Fruit fly (Drosophila melanogaster) whole organism, embryonic: ENCODE measurements around the gene CG7173.

Source experiments
- Asciz ChIP-seq: fragments of 200-800 bp; sonication (Bioruptor generic); optimal IDR thresholded peaks from 2 replicates; lab custom pipeline; 2017; ENCODE audit warnings: missing biosample characterization, mild to moderate bottlenecking, missing genetic modification characterization, missing genetic modification reagents
- Atf-2 ChIP-seq: fragments of 200-800 bp; sonication (Bioruptor generic); optimal IDR thresholded peaks from 2 replicates; lab custom pipeline; 2016; ENCODE audit warnings: missing biosample characterization, missing genetic modification characterization
- B-H2 ChIP-seq: fragments of 200-800 bp; sonication (Bioruptor generic); optimal IDR thresholded peaks from 2 replicates; lab custom pipeline; 2018; ENCODE audit warnings: missing biosample characterization, mild to moderate bottlenecking, missing genetic modification characterization
- BEAF-32 ChIP-seq: fragments of 200-800 bp; sonication (Bioruptor generic); optimal IDR thresholded peaks from 3 replicates; lab custom pipeline; 2017; ENCODE audit warnings: missing biosample characterization, missing genetic modification characterization, mild to moderate bottlenecking, moderate library complexity, missing genetic modification reagents
- Bgb ChIP-seq: fragments of 200-800 bp; sonication (Bioruptor generic); IDR thresholded peaks from 2 replicates; pipeline ENCODE4 v1.3.6; 2022; ENCODE audit warnings: missing biosample characterization, missing genetic modification characterization; ENCODE audit not compliant: partially characterized antibody
- CG10147 ChIP-seq: fragments of 200-800 bp; sonication (Bioruptor generic); optimal IDR thresholded peaks from 2 replicates; lab custom pipeline; 2019; ENCODE audit warnings: missing biosample characterization, mild to moderate bottlenecking, missing genetic modification characterization, moderate library complexity
- CG10979 ChIP-seq: fragments of 200-800 bp; sonication (Bioruptor generic); optimal IDR thresholded peaks from 2 replicates; lab custom pipeline; 2018; ENCODE audit warnings: missing biosample characterization, mild to moderate bottlenecking, missing genetic modification characterization, moderate library complexity
- CG11093 ChIP-seq: fragments of 200-800 bp; sonication (Bioruptor generic); IDR thresholded peaks from 3 replicates; pipeline ENCODE4 v1.3.6; 2022; ENCODE audit warnings: missing biosample characterization, missing genetic modification characterization
- CG11560 ChIP-seq: fragments of 200-800 bp; sonication (Bioruptor generic); IDR thresholded peaks from 3 replicates; pipeline ENCODE4 v1.3.6; 2022; ENCODE audit warnings: missing biosample characterization, missing genetic modification characterization
- CG12104 ChIP-seq: fragments of 200-800 bp; sonication (Bioruptor generic); optimal IDR thresholded peaks from 3 replicates; lab custom pipeline; 2016; ENCODE audit warnings: missing biosample characterization, missing genetic modification characterization
- CG12942 ChIP-seq: fragments of 200-800 bp; sonication (Bioruptor generic); optimal IDR thresholded peaks from 3 replicates; lab custom pipeline; 2016; ENCODE audit warnings: missing biosample characterization, missing genetic modification characterization
- CG17361 ChIP-seq: fragments of 200-800 bp; sonication (Bioruptor generic); IDR thresholded peaks from 3 replicates; pipeline ENCODE4 v1.3.6; 2022; ENCODE audit warnings: missing biosample characterization, missing genetic modification characterization
- CG17568 ChIP-seq: fragments of 200-800 bp; sonication (Bioruptor generic); optimal IDR thresholded peaks from 2 replicates; lab custom pipeline; 2018; ENCODE audit warnings: missing biosample characterization, mild to moderate bottlenecking, missing genetic modification characterization, moderate library complexity
- CG17612 ChIP-seq: fragments of 200-800 bp; sonication (Bioruptor generic); IDR thresholded peaks from 2 replicates; pipeline ENCODE4 v1.3.6; 2022; ENCODE audit warnings: missing biosample characterization, missing genetic modification characterization
- CG2120 ChIP-seq: fragments of 200-800 bp; sonication (Bioruptor generic); optimal IDR thresholded peaks from 3 replicates; lab custom pipeline; 2016; ENCODE audit warnings: missing biosample characterization, missing genetic modification characterization
- CG2199 ChIP-seq: fragments of 200-800 bp; sonication (Bioruptor generic); IDR thresholded peaks from 3 replicates; pipeline ENCODE4 v1.3.6; 2022; ENCODE audit warnings: missing biosample characterization, missing genetic modification characterization
- CG2678 ChIP-seq: fragments of 200-800 bp; sonication (Bioruptor generic); optimal IDR thresholded peaks from 3 replicates; lab custom pipeline; 2019; ENCODE audit warnings: missing biosample characterization, mild to moderate bottlenecking, missing genetic modification characterization, moderate library complexity
- CG4707 ChIP-seq: fragments of 200-800 bp; sonication (Bioruptor generic); optimal IDR thresholded peaks from 2 replicates; lab custom pipeline; 2018; ENCODE audit warnings: missing biosample characterization, mild to moderate bottlenecking, missing genetic modification characterization, moderate library complexity
- CG4730 ChIP-seq: fragments of 200-800 bp; sonication (Bioruptor generic); IDR thresholded peaks from 2 replicates; pipeline ENCODE4 v1.3.6; 2022; ENCODE audit warnings: missing biosample characterization, missing genetic modification characterization
- CG6254 ChIP-seq: fragments of 200-800 bp; sonication (Bioruptor generic); optimal IDR thresholded peaks from 3 replicates; lab custom pipeline; 2017; ENCODE audit warnings: mild to moderate bottlenecking, missing biosample characterization, missing genetic modification reagents, missing genetic modification characterization
- CG7745 ChIP-seq: fragments of 200-800 bp; sonication (Bioruptor generic); optimal IDR thresholded peaks from 2 replicates; lab custom pipeline; 2018; ENCODE audit warnings: missing biosample characterization, mild to moderate bottlenecking, missing genetic modification characterization, moderate library complexity
- CG8089 ChIP-seq: fragments of 200-800 bp; sonication (Bioruptor generic); optimal IDR thresholded peaks from 3 replicates; lab custom pipeline; 2016; ENCODE audit warnings: missing biosample characterization, missing genetic modification characterization
- CG8388 ChIP-seq: fragments of 200-800 bp; sonication (Bioruptor generic); optimal IDR thresholded peaks from 2 replicates; lab custom pipeline; 2019; ENCODE audit warnings: missing biosample characterization, mild to moderate bottlenecking, missing genetic modification characterization, moderate library complexity
- CG9215 ChIP-seq: fragments of 200-800 bp; sonication (Bioruptor generic); IDR thresholded peaks from 2 replicates; pipeline ENCODE4 v1.3.6; 2022; ENCODE audit warnings: missing biosample characterization, missing genetic modification characterization
- CG9817 ChIP-seq: fragments of 200-800 bp; sonication (Bioruptor generic); optimal IDR thresholded peaks from 2 replicates; lab custom pipeline; 2018; ENCODE audit warnings: missing biosample characterization, mild to moderate bottlenecking, missing genetic modification characterization, moderate library complexity
- Gug ChIP-seq: fragments of 200-800 bp; sonication (Bioruptor generic); IDR thresholded peaks from 4 replicates; pipeline ENCODE4 v1.3.6; 2022; ENCODE audit warnings: missing biosample characterization, missing genetic modification characterization
- HLH54F ChIP-seq: fragments of 200-800 bp; sonication (Bioruptor generic); optimal IDR thresholded peaks from 3 replicates; lab custom pipeline; 2016; ENCODE audit warnings: missing biosample characterization, missing genetic modification characterization
- Hr39 ChIP-seq: fragments of >200 bp; optimal IDR thresholded peaks from 2 replicates; lab custom pipeline; 2017
- Hr78 ChIP-seq, 2 experiments: fragments of 200-800 bp in 1 of 2; fragments of >200 bp in 1 of 2; sonication (Bioruptor generic) in 1 of 2; optimal IDR thresholded peaks; 2 replicates each; lab custom pipeline; 2017 to 2019; ENCODE audit warnings: missing biosample characterization in 2 of 2, missing genetic modification characterization in 2 of 2, mild to moderate bottlenecking in 1 of 2, moderate library complexity in 1 of 2
- MBD-R2 ChIP-seq: fragments of 200-800 bp; sonication (Bioruptor generic); IDR thresholded peaks from 2 replicates; pipeline ENCODE4 v1.3.6; 2022; ENCODE audit warnings: missing biosample characterization, missing genetic modification characterization
- MTF-1 ChIP-seq: fragments of 200-800 bp; sonication (Bioruptor generic); optimal IDR thresholded peaks from 2 replicates; lab custom pipeline; 2018; ENCODE audit warnings: missing biosample characterization, mild to moderate bottlenecking, missing genetic modification characterization, borderline replicate concordance
- Mad ChIP-seq: fragments of 200-800 bp; sonication (Bioruptor generic); optimal IDR thresholded peaks from 2 replicates; lab custom pipeline; 2016; ENCODE audit warnings: missing biosample characterization, missing genetic modification characterization
- NFAT ChIP-seq: fragments of 200-800 bp; sonication (Bioruptor generic); IDR thresholded peaks from 2 replicates; pipeline ENCODE4 v1.3.6; 2022; ENCODE audit warnings: missing biosample characterization, missing genetic modification characterization
- Optix ChIP-seq: fragments of 200-800 bp; sonication (Bioruptor generic); IDR thresholded peaks from 3 replicates; pipeline ENCODE4 v1.3.6; 2022; ENCODE audit warnings: missing biosample characterization, missing genetic modification characterization
- Sox100B ChIP-seq: fragments of 200-800 bp; sonication (Bioruptor generic); optimal IDR thresholded peaks from 3 replicates; lab custom pipeline; 2018; ENCODE audit warnings: missing biosample characterization, mild to moderate bottlenecking, missing genetic modification characterization
- Xbp1 ChIP-seq: fragments of 200-800 bp; sonication (Bioruptor generic); optimal IDR thresholded peaks from 3 replicates; lab custom pipeline; 2016; ENCODE audit warnings: missing biosample characterization, mild to moderate bottlenecking, missing genetic modification characterization
- YL-1 ChIP-seq: fragments of 200-800 bp; sonication (Bioruptor generic); optimal IDR thresholded peaks from 3 replicates; lab custom pipeline; 2017; ENCODE audit warnings: missing biosample characterization, mild to moderate bottlenecking, missing genetic modification characterization
- ap ChIP-seq: fragments of 200-800 bp; sonication (Bioruptor generic); IDR thresholded peaks from 2 replicates; pipeline ENCODE4 v1.3.6; 2022; ENCODE audit warnings: missing biosample characterization, missing genetic modification characterization
- btn ChIP-seq: fragments of 200-800 bp; sonication (Bioruptor generic); optimal IDR thresholded peaks from 2 replicates; lab custom pipeline; 2016; ENCODE audit warnings: missing biosample characterization, missing genetic modification characterization
- dan ChIP-seq: fragments of 200-800 bp; sonication (Bioruptor generic); IDR thresholded peaks from 2 replicates; pipeline ENCODE4 v1.3.6; 2022; ENCODE audit warnings: missing biosample characterization, missing genetic modification characterization
- grau ChIP-seq: fragments of 200-800 bp; optimal IDR thresholded peaks from 3 replicates; lab custom pipeline; 2019; ENCODE audit warnings: missing biosample characterization, mild to moderate bottlenecking, missing genetic modification characterization, moderate library complexity
- inv ChIP-seq: fragments of 200-800 bp; sonication (Bioruptor generic); IDR thresholded peaks from 2 replicates; pipeline ENCODE4 v1.3.6; 2022; ENCODE audit warnings: missing biosample characterization, missing genetic modification characterization; ENCODE audit not compliant: partially characterized antibody
- lov ChIP-seq, 2 experiments: fragments of 200-800 bp in 1 of 2; fragments of >200 bp in 1 of 2; sonication (Bioruptor generic) in 1 of 2; IDR thresholded peaks in 1 of 2; optimal IDR thresholded peaks in 1 of 2; 2 replicates in 1 of 2; 3 replicates in 1 of 2; pipeline versions ENCODE4 v1.3.6 to Lab custom; 2017 to 2022; ENCODE audit warnings: missing biosample characterization in 1 of 2, missing genetic modification characterization in 1 of 2
- pros ChIP-seq: fragments of 200-800 bp; sonication (Bioruptor generic); optimal IDR thresholded peaks from 3 replicates; lab custom pipeline; 2019; ENCODE audit warnings: missing biosample characterization, mild to moderate bottlenecking, missing genetic modification characterization, moderate library complexity
- slbo ChIP-seq: fragments of 200-800 bp; sonication (Bioruptor generic); IDR thresholded peaks from 2 replicates; pipeline ENCODE4 v1.3.6; 2022; ENCODE audit warnings: missing biosample characterization, missing genetic modification characterization
- ssp ChIP-seq: fragments of 200-800 bp; sonication (Bioruptor generic); IDR thresholded peaks from 2 replicates; pipeline ENCODE4 v1.3.6; 2022; ENCODE audit warnings: missing biosample characterization, missing genetic modification characterization
- stwl ChIP-seq: fragments of 200-800 bp; sonication (Bioruptor generic); optimal IDR thresholded peaks from 3 replicates; lab custom pipeline; 2018; ENCODE audit warnings: missing biosample characterization, mild to moderate bottlenecking, missing genetic modification characterization, moderate library complexity
- twi ChIP-seq: fragments of 200-800 bp; optimal IDR thresholded peaks from 2 replicates; lab custom pipeline; 2019; ENCODE audit warnings: missing biosample characterization, mild to moderate bottlenecking, missing genetic modification characterization, moderate library complexity
- wor ChIP-seq: fragments of 200-800 bp; sonication (Bioruptor generic); IDR thresholded peaks from 2 replicates; pipeline ENCODE4 v1.3.6; 2022; ENCODE audit warnings: missing biosample characterization, missing genetic modification characterization
- z ChIP-seq: fragments of 200-800 bp; sonication (Bioruptor generic); IDR thresholded peaks from 3 replicates; pipeline ENCODE4 v1.3.6; 2022; ENCODE audit warnings: missing biosample characterization, missing genetic modification characterization

CG7173 gene

dm6 chr3L:21509488-21510122 lies 48.4 kb downstream of the CG7173 start (continued):
- no peak for TF ChIP-seq CG12104 (GFP tag; lab: Kevin White, UChicago)
- TF ChIP-seq btn (GFP tag; lab: Kevin White, UChicago) = peak; percentile 23
- no peak for TF ChIP-seq ap (GFP tag; lab: Robert Waterston, UW)
- TF ChIP-seq twi (tag; lab: Kevin White, UChicago) = no peak
- peak in 1 of 2 experiments; percentile 57 for TF ChIP-seq Hr78 (GFP tag; optimal IDR thresholded peaks at IDR 0.05; lab: Kevin White, UChicago)
- no peak for TF ChIP-seq CG8089 (GFP tag; lab: Kevin White, UChicago)
- TF ChIP-seq CG4707 (GFP tag; lab: Kevin White, UChicago) = no peak
- peak; percentile 50 for TF ChIP-seq CG2678
- TF ChIP-seq CG11560 (tag; lab: Robert Waterston, UW) = no peak
- TF ChIP-seq slbo (GFP tag; lab: Robert Waterston, UW) = peak; percentile 57
- TF ChIP-seq Xbp1 (GFP tag; lab: Kevin White, UChicago) = peak; percentile 55
- no peak for TF ChIP-seq lov (optimal IDR thresholded peaks at IDR 0.05; lab: Kevin White, UChicago)
- TF ChIP-seq lov (GFP tag; IDR thresholded peaks at IDR 0.05; lab: Robert Waterston, UW) = no peak
- TF ChIP-seq NFAT = no peak
- TF ChIP-seq CG9817 (tag; lab: Kevin White, UChicago) = no peak
- no peak for TF ChIP-seq CG2199 (GFP tag; lab: Robert Waterston, UW)
- peak; percentile 37 for TF ChIP-seq CG7745
- TF ChIP-seq Optix (GFP tag; lab: Robert Waterston, UW) = no peak
- TF ChIP-seq Bgb = no peak
- no peak for TF ChIP-seq MTF-1 (GFP tag; lab: Kevin White, UChicago)
- peak; percentile 30 for TF ChIP-seq Sox100B
- TF ChIP-seq CG6254 (GFP tag; lab: Kevin White, UChicago) = peak; percentile 37
- no peak for TF ChIP-seq Mad (GFP tag; lab: Kevin White, UChicago)
- no peak for TF ChIP-seq CG12942 (GFP tag; lab: Kevin White, UChicago)
- peak; percentile 61; the same call in 2 of the 3 replicates for TF ChIP-seq CG17361 (GFP tag; lab: Robert Waterston, UW)
- no peak for TF ChIP-seq z (GFP tag; lab: Robert Waterston, UW)
- peak; percentile 19 for TF ChIP-seq Asciz (GFP tag; lab: Kevin White, UChicago)
- TF ChIP-seq CG11093 (GFP tag; lab: Robert Waterston, UW) = no peak
- TF ChIP-seq CG10979 = peak; percentile 41
- TF ChIP-seq CG10147 (GFP tag; lab: Kevin White, UChicago) = no peak
- peak; percentile 41 for TF ChIP-seq grau (tag; lab: Kevin White, UChicago)
- no peak for TF ChIP-seq CG17612 (GFP tag; lab: Robert Waterston, UW)
- TF ChIP-seq ssp (GFP tag; lab: Robert Waterston, UW) = no peak
- peak; percentile 46 for TF ChIP-seq CG8388 (GFP tag; lab: Kevin White, UChicago)
- TF ChIP-seq pros (GFP tag; lab: Kevin White, UChicago) = no peak
- TF ChIP-seq inv (GFP tag; lab: Robert Waterston, UW) = no peak
- no peak for TF ChIP-seq Hr39 (lab: Kevin White, UChicago)
- no peak for TF ChIP-seq stwl (tag; lab: Kevin White, UChicago)
- no peak for TF ChIP-seq CG17568 (GFP tag; lab: Kevin White, UChicago)
- no peak for TF ChIP-seq B-H2 (GFP tag; lab: Kevin White, UChicago)
- no peak for TF ChIP-seq MBD-R2 (GFP tag; lab: Robert Waterston, UW)
- peak; percentile 73 for TF ChIP-seq CG2120 (GFP tag; lab: Kevin White, UChicago)
- no peak for TF ChIP-seq CG4730 (GFP tag; lab: Robert Waterston, UW)
- no peak for TF ChIP-seq BEAF-32 (GFP tag; lab: Kevin White, UChicago)
- no peak for TF ChIP-seq wor (GFP tag; lab: Robert Waterston, UW)
- TF ChIP-seq YL-1 = no peak
- TF ChIP-seq CG9215 (GFP tag; lab: Robert Waterston, UW) = no peak
- TF ChIP-seq Gug (GFP tag; lab: Robert Waterston, UW) = peak; percentile 41; the same call in 1 of the 4 replicates
- TF ChIP-seq dan = no peak
- peak; percentile 6 for TF ChIP-seq HLH54F (GFP tag; lab: Kevin White, UChicago)
- TF ChIP-seq Atf-2 (GFP tag; lab: Kevin White, UChicago) = peak; percentile 5
